Fruit fly (Drosophila melanogaster) whole organism, adult: ENCODE results near the gene Schip1.

ENCODE experiments used
- CG12768 ChIP-seq: fragments of 200-800 bp; sonication (Bioruptor generic); optimal IDR thresholded peaks from 2 replicates; lab custom pipeline; 2017; ENCODE audit warnings: missing biosample characterization, missing genetic modification characterization, mild to moderate bottlenecking, moderate library complexity, missing genetic modification reagents
- CG14711 ChIP-seq: fragments of 200-800 bp; sonication (Bioruptor generic); optimal IDR thresholded peaks from 2 replicates; lab custom pipeline; 2018; ENCODE audit warnings: missing biosample characterization, mild to moderate bottlenecking, missing genetic modification characterization, moderate library complexity
- CG33017 ChIP-seq: fragments of 200-800 bp; sonication (Bioruptor generic); optimal IDR thresholded peaks from 2 replicates; lab custom pipeline; 2018; ENCODE audit warnings: missing biosample characterization, mild to moderate bottlenecking, missing genetic modification characterization, moderate library complexity
- CG5204 ChIP-seq: fragments of 200-800 bp; sonication (Bioruptor generic); optimal IDR thresholded peaks from 2 replicates; lab custom pipeline; 2016; ENCODE audit warnings: missing biosample characterization, missing genetic modification characterization
- CG7045 ChIP-seq: fragments of 200-800 bp; sonication (Bioruptor generic); optimal IDR thresholded peaks from 2 replicates; lab custom pipeline; 2017; ENCODE audit warnings: missing biosample characterization, mild to moderate bottlenecking, missing genetic modification characterization
- CG7101 ChIP-seq: fragments of 200-800 bp; sonication (Bioruptor generic); optimal IDR thresholded peaks from 2 replicates; lab custom pipeline; 2018; ENCODE audit warnings: missing biosample characterization, mild to moderate bottlenecking, missing genetic modification characterization, moderate library complexity
- Crg-1 ChIP-seq: fragments of 200-800 bp; sonication (Bioruptor generic); optimal IDR thresholded peaks from 2 replicates; lab custom pipeline; 2016; ENCODE audit warnings: missing biosample characterization, missing genetic modification characterization
- Hr96 ChIP-seq: fragments of 200-800 bp; sonication (Bioruptor generic); optimal IDR thresholded peaks from 2 replicates; lab custom pipeline; 2016; ENCODE audit warnings: missing biosample characterization, missing genetic modification characterization
- bab1 ChIP-seq: fragments of 200-800 bp; sonication (Bioruptor generic); optimal IDR thresholded peaks from 3 replicates; lab custom pipeline; 2019; ENCODE audit warnings: missing biosample characterization, mild to moderate bottlenecking, missing genetic modification characterization, moderate library complexity
- cnc ChIP-seq, 2 experiments: fragments of >200 bp; optimal IDR thresholded peaks; 2 replicates each; lab custom pipeline; 2017
- kay ChIP-seq: fragments of 200-800 bp; sonication (Bioruptor generic); peaks from one replicate; lab custom pipeline; 2016; ENCODE audit warnings: missing biosample characterization, missing genetic modification characterization, borderline replicate concordance
- pad ChIP-seq: fragments of 200-800 bp; sonication (Bioruptor generic); optimal IDR thresholded peaks from 3 replicates; lab custom pipeline; 2017; ENCODE audit warnings: missing biosample characterization, missing genetic modification characterization, mild to moderate bottlenecking, moderate library complexity, missing genetic modification reagents
- tj ChIP-seq: fragments of 200-800 bp; sonication (Bioruptor generic); optimal IDR thresholded peaks from 3 replicates; lab custom pipeline; 2017; ENCODE audit warnings: missing biosample characterization, mild to moderate bottlenecking, missing genetic modification characterization, moderate library complexity
- toe ChIP-seq: fragments of 200-800 bp; sonication (Bioruptor generic); optimal IDR thresholded peaks from 2 replicates; lab custom pipeline; 2016; ENCODE audit warnings: missing biosample characterization, missing genetic modification characterization

dm6 chr2L:10376276-10376675 is 45.4 kb upstream of the Schip1 start:
- no peak for TF ChIP-seq pad (GFP tag; lab: Kevin White, UChicago)
- TF ChIP-seq CG7045 (GFP tag; lab: Kevin White, UChicago) = no peak
- TF ChIP-seq kay (GFP tag; lab: Kevin White, UChicago) = no peak
- TF ChIP-seq Hr96 (GFP tag; lab: Kevin White, UChicago) = no peak
- no peak for TF ChIP-seq toe (GFP tag; lab: Kevin White, UChicago)
- no peak for TF ChIP-seq CG33017 (tag; lab: Kevin White, UChicago)
- TF ChIP-seq CG5204 (GFP tag; lab: Kevin White, UChicago) = no peak
- no peak for TF ChIP-seq bab1 (GFP tag; lab: Kevin White, UChicago)
- no peak for TF ChIP-seq CG14711 (tag; lab: Kevin White, UChicago)
- TF ChIP-seq Crg-1 (GFP tag; lab: Kevin White, UChicago) = no peak
- TF ChIP-seq cnc (optimal IDR thresholded peaks at IDR 0.05; lab: Kevin White, UChicago) = no peak
- no peak for TF ChIP-seq CG7101
- TF ChIP-seq tj = no peak
- no peak for TF ChIP-seq CG12768 (GFP tag; lab: Kevin White, UChicago)
